Worm (Caenorhabditis elegans) whole organism, young adult: ENCODE data around the gene K08E3.2.

Experiments used
- ama-1 ChIP-seq, 3 experiments: fragments of 150-350 bp in 1 of 3; sonication (generic microtip) in 2 of 3; optimal IDR thresholded peaks; 2 replicates each; lab custom pipeline; 2014 to 2018; ENCODE audit warnings: missing biosample characterization in 2 of 3, missing genetic modification characterization in 2 of 3, missing genetic modification reagents in 2 of 3
- ccch-3 ChIP-seq: fragments of 200-800 bp; sonication (Bioruptor generic); optimal IDR thresholded peaks from 2 replicates; lab custom pipeline; 2018; ENCODE audit warnings: mild to moderate bottlenecking, missing genetic modification characterization, missing compliant biosample characterization
- dox-1 ChIP-seq: fragments of 200-800 bp; sonication (Bioruptor generic); IDR thresholded peaks from 2 replicates; pipeline ENCODE4 v1.3.6; 2022; ENCODE audit warnings: missing genetic modification reagents, missing genetic modification characterization, missing compliant biosample characterization
- egl-18 ChIP-seq: fragments of 200-800 bp; sonication (Bioruptor generic); IDR thresholded peaks from 2 replicates; pipeline ENCODE4 v1.3.6; 2022; ENCODE audit warnings: missing genetic modification reagents, missing genetic modification characterization, missing compliant biosample characterization
- lag-1 ChIP-seq: fragments of 200-800 bp; sonication (Bioruptor generic); IDR thresholded peaks from 2 replicates; pipeline ENCODE4 v1.3.6; 2022; ENCODE audit warnings: missing genetic modification reagents, missing genetic modification characterization, missing compliant biosample characterization
- lin-54 ChIP-seq: fragments of 200-800 bp; sonication (Bioruptor generic); optimal IDR thresholded peaks from 2 replicates; lab custom pipeline; 2018; ENCODE audit warnings: mild to moderate bottlenecking, missing genetic modification characterization, missing compliant biosample characterization
- madf-6 ChIP-seq: fragments of 200-800 bp; sonication (Bioruptor generic); IDR thresholded peaks from 2 replicates; pipeline ENCODE4 v1.3.6; 2022; ENCODE audit warnings: missing genetic modification reagents, missing genetic modification characterization, missing compliant biosample characterization
- mes-4 ChIP-seq: sonication (generic microtip); optimal IDR thresholded peaks from 2 replicates; lab custom pipeline; 2016; ENCODE audit warnings: missing genotype, missing genetic modification characterization, missing compliant biosample characterization
- tlf-1 ChIP-seq: fragments of 200-800 bp; sonication (Bioruptor generic); optimal IDR thresholded peaks from 2 replicates; lab custom pipeline; 2018; ENCODE audit warnings: mild to moderate bottlenecking, missing genetic modification characterization, missing compliant biosample characterization
- unc-62 ChIP-seq: fragments of 150-350 bp; optimal IDR thresholded peaks from 2 replicates; lab custom pipeline; 2014; ENCODE audit warnings: missing biosample characterization, missing genetic modification reagents, missing genetic modification characterization

- TF ChIP-seq mes-4 (tag; lab: Kevin White, UChicago), result no peak
- no peak for TF ChIP-seq egl-18
- no peak for TF ChIP-seq madf-6 (GFP tag; lab: Robert Waterston, UW)
- no peak for TF ChIP-seq lag-1 (GFP tag; lab: Robert Waterston, UW)
- TF ChIP-seq lin-54, result no peak
- no peak for TF ChIP-seq unc-62
- TF ChIP-seq ama-1 (optimal IDR thresholded peaks at IDR 0.05; lab: Kevin White, UChicago), result no peak
- no peak for TF ChIP-seq ama-1 (GFP tag; optimal IDR thresholded peaks at IDR 0.05; lab: Kevin White, UChicago)
- TF ChIP-seq dox-1 (GFP tag; lab: Robert Waterston, UW), result no peak
- no peak for TF ChIP-seq tlf-1
- TF ChIP-seq ccch-3, result no peak
These were observed 13.6 kb upstream of the K08E3.2 start, which contains the start of gene dbn-1 for ce11 chrIII:13762046-13762445.
